Worm (Caenorhabditis elegans) whole organism, early embryonic: ENCODE data around the gene math-5.

Experiments used
- B0310.2 ChIP-seq: sonication (generic microtip); optimal IDR thresholded peaks from 2 replicates; lab custom pipeline; 2016; ENCODE audit warnings: mild to moderate bottlenecking, missing genetic modification characterization, missing compliant biosample characterization
- F13C5.2 ChIP-seq: sonication (generic microtip); optimal IDR thresholded peaks from 2 replicates; lab custom pipeline; 2017; ENCODE audit warnings: mild to moderate bottlenecking, missing genetic modification characterization, inconsistent platforms, missing compliant biosample characterization
- ama-1 ChIP-seq: fragments of 150-350 bp; optimal IDR thresholded peaks from 2 replicates; lab custom pipeline; 2014
- ceh-36 ChIP-seq: sonication (generic microtip); optimal IDR thresholded peaks from 2 replicates; lab custom pipeline; 2016; ENCODE audit warnings: missing genetic modification characterization, inconsistent platforms, missing compliant biosample characterization
- hmbx-1 ChIP-seq: sonication (generic microtip); optimal IDR thresholded peaks from 2 replicates; lab custom pipeline; 2016; ENCODE audit warnings: mild to moderate bottlenecking, missing genetic modification characterization, missing compliant biosample characterization

DNA sequence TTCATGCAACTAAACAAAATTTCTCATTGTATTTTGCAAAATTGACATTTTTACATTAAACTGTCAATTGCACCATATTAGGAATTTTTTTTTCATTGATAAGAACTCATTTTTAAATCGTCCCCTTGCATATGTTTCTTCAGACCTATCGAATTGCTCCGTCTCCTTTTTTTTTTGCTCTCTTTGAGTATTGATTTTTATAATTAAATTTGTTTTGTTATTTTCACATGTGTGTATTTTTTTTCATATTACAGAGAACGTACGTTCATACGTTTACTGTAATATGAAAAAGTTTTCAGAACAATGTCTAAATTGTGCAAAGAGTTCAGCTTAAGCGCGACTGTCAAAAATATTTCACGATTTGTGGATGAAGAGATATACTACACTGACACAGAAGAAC lies 13.5 kb downstream of the math-5 start, which contains the start of gene math-14:
- no peak for TF ChIP-seq ceh-36 (tag; lab: Kevin White, UChicago)
- no peak for TF ChIP-seq ama-1 (lab: Kevin White, UChicago)
- no peak for TF ChIP-seq F13C5.2 (tag; lab: Kevin White, UChicago)
- TF ChIP-seq B0310.2, result no peak
- no peak for TF ChIP-seq hmbx-1
